Fruit fly (Drosophila melanogaster) whole organism, prepupa: ENCODE data around the gene mus101.
A peak's percentile ranks its signal among the peaks of the same experiment; 100 is the strongest.

Experiments
- Blimp-1 ChIP-seq: fragments of 200-800 bp; sonication (Bioruptor generic); optimal IDR thresholded peaks from 3 replicates; lab custom pipeline; 2017; ENCODE audit warnings: missing biosample characterization, missing genetic modification characterization, mild to moderate bottlenecking, moderate library complexity, missing genetic modification reagents
- CG10669 ChIP-seq: fragments of 200-800 bp; sonication (Bioruptor generic); optimal IDR thresholded peaks from 3 replicates; lab custom pipeline; 2018; ENCODE audit warnings: missing biosample characterization, mild to moderate bottlenecking, missing genetic modification characterization, moderate library complexity
- CG11294 ChIP-seq: fragments of 200-800 bp; sonication (Bioruptor generic); IDR thresholded peaks from 2 replicates; pipeline ENCODE4 v1.3.6; 2022; ENCODE audit warnings: missing biosample characterization, missing genetic modification characterization
- CG11902 ChIP-seq: fragments of 200-800 bp; sonication (Bioruptor generic); optimal IDR thresholded peaks from 3 replicates; lab custom pipeline; 2016; ENCODE audit warnings: missing biosample characterization, missing genetic modification characterization
- CG15336 ChIP-seq: fragments of 200-800 bp; sonication (Bioruptor generic); IDR thresholded peaks from 2 replicates; pipeline ENCODE4 v1.3.6; 2022; ENCODE audit warnings: missing biosample characterization, missing genetic modification characterization
- CG1621 ChIP-seq: fragments of 200-800 bp; sonication (Bioruptor generic); optimal IDR thresholded peaks from 3 replicates; lab custom pipeline; 2018; ENCODE audit warnings: missing biosample characterization, mild to moderate bottlenecking, missing genetic modification characterization
- CG16779 ChIP-seq: fragments of 200-800 bp; sonication (Bioruptor generic); optimal IDR thresholded peaks from 3 replicates; lab custom pipeline; 2017; ENCODE audit warnings: missing biosample characterization, mild to moderate bottlenecking, missing genetic modification characterization
- CG3032 ChIP-seq: fragments of 200-800 bp; optimal IDR thresholded peaks from 2 replicates; lab custom pipeline; 2019; ENCODE audit warnings: missing biosample characterization, mild to moderate bottlenecking, missing genetic modification characterization, moderate library complexity
- CG31627 ChIP-seq: fragments of 200-800 bp; sonication (Bioruptor generic); optimal IDR thresholded peaks from 3 replicates; lab custom pipeline; 2016; ENCODE audit warnings: missing biosample characterization, missing genetic modification characterization
- CG32006 ChIP-seq: fragments of 200-800 bp; sonication (Bioruptor generic); optimal IDR thresholded peaks from 3 replicates; lab custom pipeline; 2017; ENCODE audit warnings: missing biosample characterization, mild to moderate bottlenecking, missing genetic modification characterization
- CG34406 ChIP-seq: fragments of 200-800 bp; sonication (Bioruptor generic); optimal IDR thresholded peaks from 3 replicates; lab custom pipeline; 2016; ENCODE audit warnings: missing biosample characterization, missing genetic modification characterization
- CG4318 ChIP-seq: fragments of 200-800 bp; sonication (Bioruptor generic); optimal IDR thresholded peaks from 3 replicates; lab custom pipeline; 2017; ENCODE audit warnings: missing biosample characterization, mild to moderate bottlenecking, missing genetic modification characterization
- CG6163 ChIP-seq: fragments of 200-800 bp; sonication (Bioruptor generic); IDR thresholded peaks from 3 replicates; pipeline ENCODE4 v1.3.6; 2022; ENCODE audit warnings: missing biosample characterization, missing genetic modification characterization
- CG6276 ChIP-seq: fragments of 200-800 bp; sonication (Bioruptor generic); optimal IDR thresholded peaks from 2 replicates; lab custom pipeline; 2017; ENCODE audit warnings: missing biosample characterization, mild to moderate bottlenecking, missing genetic modification characterization
- CG6792 ChIP-seq: fragments of 200-800 bp; sonication (Bioruptor generic); optimal IDR thresholded peaks from 3 replicates; lab custom pipeline; 2016; ENCODE audit warnings: missing biosample characterization, missing genetic modification characterization
- CG6808 ChIP-seq: fragments of 200-800 bp; sonication (Bioruptor generic); optimal IDR thresholded peaks from 3 replicates; lab custom pipeline; 2017; ENCODE audit warnings: missing biosample characterization, missing genetic modification characterization, mild to moderate bottlenecking, moderate library complexity, missing genetic modification reagents
- CG6854 ChIP-seq: fragments of 200-800 bp; sonication (Bioruptor generic); optimal IDR thresholded peaks from 2 replicates; lab custom pipeline; 2017; ENCODE audit warnings: missing biosample characterization, mild to moderate bottlenecking, missing genetic modification characterization
- CG7368 ChIP-seq: fragments of 200-800 bp; sonication (Bioruptor generic); optimal IDR thresholded peaks from 3 replicates; lab custom pipeline; 2016; ENCODE audit warnings: missing biosample characterization, missing genetic modification characterization
- CG8119 ChIP-seq: fragments of 200-800 bp; sonication (Bioruptor generic); IDR thresholded peaks from 3 replicates; pipeline ENCODE4 v1.3.6; 2022; ENCODE audit warnings: missing biosample characterization, missing genetic modification characterization
- CG8319 ChIP-seq: fragments of 200-800 bp; sonication (Bioruptor generic); optimal IDR thresholded peaks from 3 replicates; lab custom pipeline; 2016; ENCODE audit warnings: missing biosample characterization, missing genetic modification characterization
- CG8632 ChIP-seq: fragments of 200-800 bp; sonication (Bioruptor generic); optimal IDR thresholded peaks from 3 replicates; lab custom pipeline; 2016; ENCODE audit warnings: missing biosample characterization, missing genetic modification characterization
- CG9139 ChIP-seq: fragments of 200-800 bp; sonication (Bioruptor generic); optimal IDR thresholded peaks from 3 replicates; lab custom pipeline; 2017; ENCODE audit warnings: missing biosample characterization, mild to moderate bottlenecking, missing genetic modification characterization
- Eip75B ChIP-seq: fragments of 200-800 bp; sonication (Bioruptor generic); optimal IDR thresholded peaks from 3 replicates; lab custom pipeline; 2016; ENCODE audit warnings: missing biosample characterization, missing genetic modification characterization
- Eip78C ChIP-seq: fragments of 200-800 bp; sonication (Bioruptor generic); peaks from one replicate; lab custom pipeline; 2016; ENCODE audit warnings: missing biosample characterization, missing genetic modification characterization
- Eip93F ChIP-seq: fragments of 200-800 bp; sonication (Bioruptor generic); optimal IDR thresholded peaks from 2 replicates; lab custom pipeline; 2016; ENCODE audit warnings: missing biosample characterization, mild to moderate bottlenecking, missing genetic modification characterization
- Ets21C ChIP-seq: fragments of 200-800 bp; sonication (Bioruptor generic); optimal IDR thresholded peaks from 3 replicates; lab custom pipeline; 2016; ENCODE audit warnings: missing biosample characterization, missing genetic modification characterization
- Ets96B ChIP-seq: fragments of 200-800 bp; optimal IDR thresholded peaks from 2 replicates; lab custom pipeline; 2019; ENCODE audit warnings: missing biosample characterization, mild to moderate bottlenecking, missing genetic modification characterization, moderate library complexity
- Gug ChIP-seq: fragments of 200-800 bp; sonication (Bioruptor generic); IDR thresholded peaks from 2 replicates; pipeline ENCODE4 v1.3.6; 2022; ENCODE audit warnings: missing biosample characterization, missing genetic modification characterization
- Hr38 ChIP-seq: sonication (Bioruptor generic); optimal IDR thresholded peaks from 2 replicates; lab custom pipeline; 2016; ENCODE audit warnings: missing biosample characterization, missing genetic modification characterization
- Hr39 ChIP-seq: fragments of 200-800 bp; sonication (Bioruptor generic); optimal IDR thresholded peaks from 2 replicates; lab custom pipeline; 2016; ENCODE audit warnings: missing biosample characterization, missing genetic modification characterization
- Hr4 ChIP-seq: fragments of 200-800 bp; sonication (Bioruptor generic); optimal IDR thresholded peaks from 3 replicates; lab custom pipeline; 2016; ENCODE audit warnings: missing biosample characterization, missing genetic modification characterization
- Sox102F ChIP-seq: fragments of 200-800 bp; sonication (Bioruptor generic); optimal IDR thresholded peaks from 2 replicates; lab custom pipeline; 2016; ENCODE audit warnings: missing biosample characterization, mild to moderate bottlenecking, missing genetic modification characterization
- Sox14 ChIP-seq: fragments of 200-800 bp; sonication (Bioruptor generic); optimal IDR thresholded peaks from 3 replicates; lab custom pipeline; 2016; ENCODE audit warnings: missing biosample characterization, missing genetic modification characterization
- Sox15 ChIP-seq: fragments of 200-800 bp; sonication (Bioruptor generic); optimal IDR thresholded peaks from 3 replicates; lab custom pipeline; 2016; ENCODE audit warnings: missing biosample characterization, missing genetic modification characterization
- achi ChIP-seq: fragments of 200-800 bp; sonication (Bioruptor generic); optimal IDR thresholded peaks from 3 replicates; lab custom pipeline; 2016; ENCODE audit warnings: missing biosample characterization, missing genetic modification characterization
- acj6 ChIP-seq: fragments of 200-800 bp; sonication (Bioruptor generic); optimal IDR thresholded peaks from 3 replicates; lab custom pipeline; 2016; ENCODE audit warnings: missing biosample characterization, missing genetic modification characterization
- dac ChIP-seq: fragments of 200-800 bp; sonication (Bioruptor generic); optimal IDR thresholded peaks from 2 replicates; lab custom pipeline; 2017; ENCODE audit warnings: missing biosample characterization, mild to moderate bottlenecking, missing genetic modification characterization
- dsx ChIP-seq: fragments of 200-800 bp; optimal IDR thresholded peaks from 3 replicates; lab custom pipeline; 2019; ENCODE audit warnings: missing biosample characterization, mild to moderate bottlenecking, missing genetic modification characterization, moderate library complexity; ENCODE audit not compliant: poor library complexity, severe bottlenecking
- esn ChIP-seq: fragments of 200-800 bp; sonication (Bioruptor generic); optimal IDR thresholded peaks from 2 replicates; lab custom pipeline; 2016; ENCODE audit warnings: missing biosample characterization, mild to moderate bottlenecking, missing genetic modification characterization, moderate library complexity
- fd85E ChIP-seq: fragments of 200-800 bp; sonication (Bioruptor generic); optimal IDR thresholded peaks from 3 replicates; lab custom pipeline; 2016; ENCODE audit warnings: missing biosample characterization, missing genetic modification characterization
- net ChIP-seq: fragments of 200-800 bp; sonication (Bioruptor generic); optimal IDR thresholded peaks from 3 replicates; lab custom pipeline; 2016; ENCODE audit warnings: missing biosample characterization, missing genetic modification characterization
- pdm3 ChIP-seq: fragments of 200-800 bp; sonication (Bioruptor generic); optimal IDR thresholded peaks from 3 replicates; lab custom pipeline; 2016; ENCODE audit warnings: missing biosample characterization, missing genetic modification characterization
- salr ChIP-seq, 2 experiments: fragments of 200-800 bp; sonication (Bioruptor generic); optimal IDR thresholded peaks; 3 replicates each; lab custom pipeline; 2016 to 2018; ENCODE audit warnings: missing biosample characterization in 2 of 2, missing genetic modification characterization in 2 of 2, mild to moderate bottlenecking in 1 of 2
- spab ChIP-seq: fragments of 200-800 bp; sonication (Bioruptor generic); optimal IDR thresholded peaks from 2 replicates; lab custom pipeline; 2017; ENCODE audit warnings: missing biosample characterization, mild to moderate bottlenecking, missing genetic modification characterization, missing genetic modification reagents
- ss ChIP-seq, 2 experiments: fragments of 200-800 bp; sonication (Bioruptor generic); optimal IDR thresholded peaks; 2 replicates in 1 of 2; 3 replicates in 1 of 2; lab custom pipeline; 2017 to 2018; ENCODE audit warnings: mild to moderate bottlenecking in 2 of 2, missing biosample characterization in 2 of 2, missing genetic modification characterization in 2 of 2, moderate library complexity in 1 of 2
- svp ChIP-seq: fragments of 200-800 bp; sonication (Bioruptor generic); peaks from one replicate; lab custom pipeline; 2016; ENCODE audit warnings: missing biosample characterization, missing genetic modification characterization
- topi ChIP-seq: fragments of 200-800 bp; sonication (Bioruptor generic); optimal IDR thresholded peaks from 3 replicates; lab custom pipeline; 2016; ENCODE audit warnings: missing biosample characterization, missing genetic modification characterization
- vri ChIP-seq: fragments of 200-800 bp; sonication (Bioruptor generic); optimal IDR thresholded peaks from 3 replicates; lab custom pipeline; 2016; ENCODE audit warnings: missing biosample characterization, mild to moderate bottlenecking, missing genetic modification characterization

The mus101 gene

dm6 chrX:13739411-13739888, 17.4 kb downstream of the mus101 start, which contains the start of gene CG11151 (continued):
- TF ChIP-seq achi (GFP tag; lab: Kevin White, UChicago) (peak; percentile 96), CG7368 (GFP tag; lab: Kevin White, UChicago) (peak; percentile 97), Sox102F (GFP tag; lab: Kevin White, UChicago) (peak; percentile 97), Sox15 (GFP tag; lab: Kevin White, UChicago) (peak; percentile 93), pdm3 (GFP tag; lab: Kevin White, UChicago) (peak; percentile 98), Gug (GFP tag; lab: Robert Waterston, UW) (peak; percentile 94), salr (GFP tag; optimal IDR thresholded peaks at IDR 0.05; lab: Kevin White, UChicago) (peak; percentile 92 to 95), CG8319 (GFP tag; lab: Kevin White, UChicago) (peak; percentile 92)

- peak; percentile 79 for TF ChIP-seq CG15336 (GFP tag; lab: Robert Waterston, UW)
- peak; percentile 95 for TF ChIP-seq CG6808 (GFP tag; lab: Kevin White, UChicago)
- TF ChIP-seq Hr38 (GFP tag; lab: Kevin White, UChicago), result peak; percentile 50
- TF ChIP-seq CG6792, result peak; percentile 77
- peak; percentile 70 for TF ChIP-seq CG8632 (GFP tag; lab: Kevin White, UChicago)
- peak; percentile 85 for TF ChIP-seq CG11294 (GFP tag; lab: Robert Waterston, UW)
- TF ChIP-seq CG6163 (GFP tag; lab: Robert Waterston, UW), result peak; percentile 91
- TF ChIP-seq CG32006 (GFP tag; lab: Kevin White, UChicago), result peak; percentile 83
- peak; percentile 89 for TF ChIP-seq CG7368 (GFP tag; lab: Kevin White, UChicago)
- TF ChIP-seq Blimp-1 (GFP tag; lab: Kevin White, UChicago), result peak; percentile 17
- peak; percentile 80 for TF ChIP-seq Ets96B (tag; lab: Kevin White, UChicago)
- peak; percentile 81 for TF ChIP-seq CG10669 (GFP tag; lab: Kevin White, UChicago)
- TF ChIP-seq spab (GFP tag; lab: Kevin White, UChicago), result peak; percentile 83
- TF ChIP-seq Ets21C (GFP tag; lab: Kevin White, UChicago), result peak; percentile 66
- peak; percentile 79 for TF ChIP-seq CG1621 (tag; lab: Kevin White, UChicago)
- peak; percentile 66 for TF ChIP-seq CG34406 (GFP tag; lab: Kevin White, UChicago)
- peak; percentile 71 for TF ChIP-seq CG3032 (tag; lab: Kevin White, UChicago)
- TF ChIP-seq Eip93F (GFP tag; lab: Kevin White, UChicago), result peak; percentile 27
- TF ChIP-seq esn (GFP tag; lab: Kevin White, UChicago), result peak; percentile 67
- peak; percentile 91 for TF ChIP-seq net (GFP tag; lab: Kevin White, UChicago)
- peak; percentile 83 for TF ChIP-seq CG9139 (GFP tag; lab: Kevin White, UChicago)
- TF ChIP-seq Hr39 (GFP tag; lab: Kevin White, UChicago), result peak; percentile 68
- peak; percentile 89 for TF ChIP-seq Eip78C (GFP tag; lab: Kevin White, UChicago)
- peak; percentile 83 for TF ChIP-seq CG8119 (GFP tag; lab: Robert Waterston, UW)
- TF ChIP-seq CG6276 (GFP tag; lab: Kevin White, UChicago), result peak; percentile 85
- peak; percentile 87 for TF ChIP-seq pdm3 (GFP tag; lab: Kevin White, UChicago)
- TF ChIP-seq vri, result peak; percentile 63
- TF ChIP-seq Eip75B, result peak; percentile 82
- peak; percentile 94 for TF ChIP-seq ss (GFP tag; optimal IDR thresholded peaks at IDR 0.05; lab: Kevin White, UChicago)
- peak; percentile 79 for TF ChIP-seq acj6 (GFP tag; lab: Kevin White, UChicago)
- TF ChIP-seq topi, result peak; percentile 59
- TF ChIP-seq CG6854, result peak; percentile 35
- TF ChIP-seq dsx (GFP tag; lab: Kevin White, UChicago), result peak; percentile 77
- peak; percentile 79 for TF ChIP-seq CG4318 (GFP tag; lab: Kevin White, UChicago)
- TF ChIP-seq salr (GFP tag; optimal IDR thresholded peaks at IDR 0.05; lab: Kevin White, UChicago), result peak; percentile 71 to 81
- TF ChIP-seq dac (GFP tag; lab: Kevin White, UChicago), result peak; percentile 88
- TF ChIP-seq Gug (GFP tag; lab: Robert Waterston, UW), result peak; percentile 78
- TF ChIP-seq Sox15 (GFP tag; lab: Kevin White, UChicago), result peak; percentile 61
- peak; percentile 48 for TF ChIP-seq CG11902 (GFP tag; lab: Kevin White, UChicago)
- peak; percentile 75 for TF ChIP-seq achi (GFP tag; lab: Kevin White, UChicago)
- peak; percentile 11 for TF ChIP-seq fd85E (GFP tag; lab: Kevin White, UChicago)
- peak; percentile 74 for TF ChIP-seq Hr4 (GFP tag; lab: Kevin White, UChicago)
- TF ChIP-seq CG8319 (GFP tag; lab: Kevin White, UChicago), result peak; percentile 68
- peak; percentile 87 for TF ChIP-seq svp (GFP tag; lab: Kevin White, UChicago)
- peak; percentile 79 for TF ChIP-seq Sox14 (GFP tag; lab: Kevin White, UChicago)
- peak; percentile 77 for TF ChIP-seq CG16779 (tag; lab: Kevin White, UChicago)
- peak; percentile 74 for TF ChIP-seq CG31627 (GFP tag; lab: Kevin White, UChicago)
Measured at dm6 chrX:13740062-13740461, 18.0 kb downstream of the mus101 start.
